Worm (Caenorhabditis elegans): ENCODE measurements around the gene Y57A10B.7.

DNA sequence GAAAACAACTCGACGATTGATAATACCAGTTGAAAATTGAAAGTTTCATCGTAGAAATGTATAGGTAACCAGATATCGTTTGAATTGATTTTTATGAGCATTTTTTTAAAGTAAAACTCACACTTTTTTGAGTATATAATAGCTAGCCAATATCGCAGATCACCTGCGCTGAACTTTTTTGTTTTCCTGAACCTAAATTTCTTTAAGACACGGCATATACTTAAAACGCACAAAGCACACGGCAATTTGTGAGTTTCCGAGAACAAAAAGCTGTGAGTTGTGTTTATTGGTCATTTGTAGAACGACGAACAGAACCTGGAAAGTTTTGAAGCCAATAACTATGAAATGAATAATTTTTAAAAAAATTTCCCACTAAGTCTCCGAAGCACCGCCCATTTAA, 8.2 kb upstream of the Y57A10B.7 start, which contains the start of gene sre-29:
- no peak for TF ChIP-seq nhr-237 (tag; optimal IDR thresholded peaks at IDR 0.05)
- TF ChIP-seq nhr-28 (tag; optimal IDR thresholded peaks at IDR 0.05): no peak
- TF ChIP-seq nhr-76 (tag; optimal IDR thresholded peaks at IDR 0.05): no peak
- no peak for TF ChIP-seq zip-8 (tag; optimal IDR thresholded peaks at IDR 0.05)
- no peak for TF ChIP-seq mab-5 (tag; optimal IDR thresholded peaks at IDR 0.05)
- no peak for TF ChIP-seq elt-1 (tag; optimal IDR thresholded peaks at IDR 0.05; ENCODE audit: borderline replicate concordance, insufficient read depth)
- TF ChIP-seq ces-1 (GFP tag; optimal IDR thresholded peaks at IDR 0.05): no peak
- TF ChIP-seq unc-62 (GFP tag; optimal IDR thresholded peaks at IDR 0.05): no peak
- no peak for TF ChIP-seq lin-13 (tag; optimal IDR thresholded peaks at IDR 0.05)
- no peak for TF ChIP-seq ztf-11 (tag; optimal IDR thresholded peaks at IDR 0.05)

Data from whole organism, mixed stage, embryonic.